Worm (Caenorhabditis elegans) whole organism, mixed stage, embryonic: ENCODE data around the gene C07A9.9.

Experiments
- M03D4.4 ChIP-seq: sonication (generic microtip); optimal IDR thresholded peaks from 2 replicates; lab custom pipeline; 2017; ENCODE audit warnings: mild to moderate bottlenecking, missing genetic modification characterization, missing compliant biosample characterization
- bed-3 ChIP-seq: fragments of 200-800 bp; sonication (Bioruptor generic); optimal IDR thresholded peaks from 3 replicates; lab custom pipeline; 2018; ENCODE audit warnings: mild to moderate bottlenecking, missing genetic modification characterization, moderate library complexity, missing compliant biosample characterization
- blmp-1 ChIP-seq: fragments of 150-350 bp; optimal IDR thresholded peaks from 2 replicates; lab custom pipeline; 2014; ENCODE audit warnings: missing biosample characterization, missing genetic modification characterization
- ceh-39 ChIP-seq: fragments of 150-350 bp; optimal IDR thresholded peaks from 2 replicates; lab custom pipeline; 2014; ENCODE audit warnings: missing biosample characterization, missing genetic modification characterization
- ceh-43 ChIP-seq: fragments of 200-800 bp; sonication (Bioruptor generic); optimal IDR thresholded peaks from 2 replicates; lab custom pipeline; 2018; ENCODE audit warnings: mild to moderate bottlenecking, missing genetic modification characterization, moderate library complexity, missing compliant biosample characterization
- ceh-83 ChIP-seq: fragments of 200-800 bp; sonication (Bioruptor generic); optimal IDR thresholded peaks from 2 replicates; lab custom pipeline; 2018; ENCODE audit warnings: mild to moderate bottlenecking, missing genetic modification characterization, missing compliant biosample characterization
- ces-1 ChIP-seq: fragments of 150-350 bp; optimal IDR thresholded peaks from 2 replicates; lab custom pipeline; 2014; ENCODE audit warnings: missing biosample characterization, missing genetic modification reagents, missing genetic modification characterization
- drap-1 ChIP-seq: fragments of 200-800 bp; sonication (Bioruptor generic); optimal IDR thresholded peaks from 3 replicates; lab custom pipeline; 2018; ENCODE audit warnings: mild to moderate bottlenecking, missing genetic modification characterization, missing compliant biosample characterization
- elt-1 ChIP-seq: sonication (generic microtip); optimal IDR thresholded peaks from 2 replicates; lab custom pipeline; 2017; ENCODE audit warnings: missing genetic modification characterization, mild to moderate bottlenecking, missing compliant biosample characterization, antibody characterized with exemption, moderate library complexity, borderline replicate concordance; ENCODE audit not compliant: insufficient read depth
- elt-3 ChIP-seq: fragments of 150-350 bp; optimal IDR thresholded peaks from 2 replicates; lab custom pipeline; 2014; ENCODE audit warnings: missing biosample characterization, missing genetic modification characterization
- flh-1 ChIP-seq: fragments of 200-800 bp; sonication (Bioruptor generic); optimal IDR thresholded peaks from 2 replicates; lab custom pipeline; 2018; ENCODE audit warnings: mild to moderate bottlenecking, missing genetic modification characterization, moderate library complexity, missing compliant biosample characterization
- ham-2 ChIP-seq: fragments of 200-800 bp; sonication (Bioruptor generic); optimal IDR thresholded peaks from 2 replicates; lab custom pipeline; 2018; ENCODE audit warnings: mild to moderate bottlenecking, missing genetic modification characterization, missing compliant biosample characterization
- hlh-1 ChIP-seq: fragments of 150-350 bp; optimal IDR thresholded peaks from 2 replicates; lab custom pipeline; 2014; ENCODE audit warnings: missing biosample characterization, missing genetic modification reagents, missing genetic modification characterization
- lin-32 ChIP-seq: fragments of 200-800 bp; sonication (Bioruptor generic); optimal IDR thresholded peaks from 2 replicates; lab custom pipeline; 2018; ENCODE audit warnings: mild to moderate bottlenecking, missing genetic modification characterization, missing compliant biosample characterization
- lsy-2 ChIP-seq: fragments of 150-350 bp; optimal IDR thresholded peaks from 2 replicates; lab custom pipeline; 2014; ENCODE audit warnings: missing biosample characterization, missing genetic modification characterization
- mab-5 ChIP-seq: fragments of 150-350 bp; optimal IDR thresholded peaks from 2 replicates; lab custom pipeline; 2014; ENCODE audit warnings: missing biosample characterization, missing genetic modification characterization
- mep-1 ChIP-seq: fragments of 150-350 bp; optimal IDR thresholded peaks from 2 replicates; lab custom pipeline; 2017; ENCODE audit warnings: missing biosample characterization, missing genetic modification reagents, missing genetic modification characterization, inconsistent platforms
- mls-2 ChIP-seq: sonication (generic microtip); optimal IDR thresholded peaks from 2 replicates; lab custom pipeline; 2016; ENCODE audit warnings: mild to moderate bottlenecking, missing genetic modification characterization, moderate library complexity, missing compliant biosample characterization
- nhr-2 ChIP-seq: fragments of 150-350 bp; optimal IDR thresholded peaks from 2 replicates; lab custom pipeline; 2014; ENCODE audit warnings: missing biosample characterization, missing genetic modification characterization
- nhr-237 ChIP-seq: fragments of 150-350 bp; optimal IDR thresholded peaks from 2 replicates; lab custom pipeline; 2014; ENCODE audit warnings: missing biosample characterization, missing genetic modification characterization
- nhr-28 ChIP-seq: fragments of 150-350 bp; optimal IDR thresholded peaks from 2 replicates; lab custom pipeline; 2014; ENCODE audit warnings: missing biosample characterization, missing genetic modification characterization
- nhr-76 ChIP-seq: sonication (generic microtip); optimal IDR thresholded peaks from 2 replicates; lab custom pipeline; 2017; ENCODE audit warnings: missing biosample characterization, missing genetic modification characterization
- pha-4 ChIP-seq: fragments of 150-350 bp; optimal IDR thresholded peaks from 2 replicates; lab custom pipeline; 2018; ENCODE audit warnings: missing biosample characterization, missing genetic modification reagents, missing genetic modification characterization
- sem-2 ChIP-seq: fragments of 200-800 bp; sonication (Bioruptor generic); optimal IDR thresholded peaks from 2 replicates; lab custom pipeline; 2018; ENCODE audit warnings: mild to moderate bottlenecking, missing genetic modification characterization, missing compliant biosample characterization
- sptf-1 ChIP-seq: sonication (generic microtip); optimal IDR thresholded peaks from 2 replicates; lab custom pipeline; 2017; ENCODE audit warnings: mild to moderate bottlenecking, missing genetic modification characterization, moderate library complexity, missing compliant biosample characterization
- tbx-8 ChIP-seq: fragments of 200-800 bp; sonication (Bioruptor generic); optimal IDR thresholded peaks from 2 replicates; lab custom pipeline; 2018; ENCODE audit warnings: mild to moderate bottlenecking, missing genetic modification characterization, moderate library complexity, missing compliant biosample characterization
- unc-120 ChIP-seq: sonication (generic microtip); optimal IDR thresholded peaks from 2 replicates; lab custom pipeline; 2017; ENCODE audit warnings: missing genetic modification characterization, missing compliant biosample characterization; ENCODE audit not compliant: poor library complexity, severe bottlenecking
- unc-62 ChIP-seq: fragments of 150-350 bp; optimal IDR thresholded peaks from 2 replicates; lab custom pipeline; 2014; ENCODE audit warnings: missing biosample characterization, missing genetic modification reagents, missing genetic modification characterization
- zip-8 ChIP-seq: fragments of 150-350 bp; optimal IDR thresholded peaks from 2 replicates; lab custom pipeline; 2014; ENCODE audit warnings: missing biosample characterization, missing genetic modification characterization
- ztf-11 ChIP-seq: fragments of 150-350 bp; optimal IDR thresholded peaks from 2 replicates; lab custom pipeline; 2014; ENCODE audit warnings: missing biosample characterization, missing genetic modification characterization

C07A9.9 gene

DNA sequence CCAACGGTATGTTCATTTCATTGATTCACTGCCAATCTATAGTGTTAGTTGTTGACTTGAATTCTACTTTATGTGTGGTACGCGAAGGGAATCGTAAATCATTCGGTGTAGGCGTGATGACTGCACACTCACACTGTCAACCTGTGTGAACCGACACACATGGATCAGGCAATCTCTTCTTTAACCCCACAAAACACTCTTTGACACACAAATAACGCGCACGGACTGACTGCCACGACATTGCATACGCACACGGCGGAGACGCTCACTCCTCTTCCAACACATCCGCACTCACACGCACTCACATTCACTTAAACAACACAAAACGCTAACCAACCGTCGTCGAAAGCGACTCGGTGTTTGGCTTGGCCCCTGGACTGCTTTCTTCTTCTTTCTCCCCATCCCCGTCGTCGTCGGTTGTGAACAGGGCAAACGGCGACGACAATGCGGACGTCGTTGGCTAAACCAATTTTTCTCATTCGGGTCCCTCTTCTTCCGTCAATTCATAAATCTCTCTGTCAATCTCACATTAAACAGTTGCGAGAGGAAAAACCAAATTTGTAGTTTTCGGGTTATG is 32.8 kb upstream of the C07A9.9 start:
- peak; percentile 68 for TF ChIP-seq nhr-2 (tag; lab: Kevin White, UChicago)
- TF ChIP-seq ham-2 (GFP tag; lab: Kevin White, UChicago), result peak; percentile 11
- no peak for TF ChIP-seq sem-2 (GFP tag; lab: Kevin White, UChicago)
- TF ChIP-seq mab-5 (tag; lab: Kevin White, UChicago), result no peak
- peak; percentile 7 for TF ChIP-seq drap-1 (GFP tag; lab: Kevin White, UChicago)
- TF ChIP-seq ces-1 (GFP tag; lab: Kevin White, UChicago), result peak; percentile 47
- TF ChIP-seq ceh-83 (GFP tag; lab: Kevin White, UChicago), result no peak
- TF ChIP-seq unc-62, result peak; percentile 59
- TF ChIP-seq, all 35 proteins: peak for 5

DNA sequence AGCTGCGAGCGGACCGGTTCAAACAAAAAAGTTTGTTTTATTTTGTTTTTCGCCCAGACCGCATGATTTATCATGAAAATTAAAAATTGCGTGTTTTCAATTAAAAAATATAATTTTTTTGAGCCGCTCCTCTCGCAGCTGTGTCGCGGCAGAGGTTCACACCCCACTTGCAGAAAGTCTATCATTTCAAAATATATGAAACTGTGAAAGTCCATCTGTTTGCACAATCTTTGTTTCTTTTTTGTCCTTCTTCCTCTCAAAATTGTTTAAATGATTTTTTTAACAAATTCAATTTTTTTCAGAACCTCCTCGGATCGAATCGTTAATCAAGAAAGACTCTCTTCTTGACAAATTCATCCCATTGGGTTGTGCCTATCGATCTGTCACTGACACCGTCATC is 32.1 kb upstream of the C07A9.9 start, which contains the start of gene tlk-1:
tlk-1 (plus strand) TSS at position 301 of the 400 bp plus-strand sequence.
- TF ChIP-seq pha-4 (tag; lab: Kevin White, UChicago), result no peak
- TF ChIP-seq mls-2 (tag; lab: Kevin White, UChicago), result no peak
- no peak for TF ChIP-seq lsy-2 (tag; lab: Kevin White, UChicago)
- TF ChIP-seq drap-1 (GFP tag; lab: Kevin White, UChicago), result no peak
- no peak for TF ChIP-seq elt-3 (tag; lab: Kevin White, UChicago)
- TF ChIP-seq zip-8, result no peak
- TF ChIP-seq nhr-28 (tag; lab: Kevin White, UChicago), result no peak
- TF ChIP-seq mab-5 (tag; lab: Kevin White, UChicago), result no peak
- no peak for TF ChIP-seq unc-120
- TF ChIP-seq elt-1, result no peak
- no peak for TF ChIP-seq tbx-8 (GFP tag; lab: Kevin White, UChicago)
- TF ChIP-seq hlh-1 (tag; lab: Kevin White, UChicago), result no peak
- TF ChIP-seq ceh-43 (GFP tag; lab: Kevin White, UChicago), result no peak
- no peak for TF ChIP-seq nhr-2 (tag; lab: Kevin White, UChicago)
- TF ChIP-seq sem-2 (GFP tag; lab: Kevin White, UChicago), result no peak
- no peak for TF ChIP-seq nhr-76 (tag; lab: Kevin White, UChicago)
- no peak for TF ChIP-seq unc-62
- no peak for TF ChIP-seq ham-2 (GFP tag; lab: Kevin White, UChicago)
- TF ChIP-seq, all 35 proteins: peak for 0

DNA sequence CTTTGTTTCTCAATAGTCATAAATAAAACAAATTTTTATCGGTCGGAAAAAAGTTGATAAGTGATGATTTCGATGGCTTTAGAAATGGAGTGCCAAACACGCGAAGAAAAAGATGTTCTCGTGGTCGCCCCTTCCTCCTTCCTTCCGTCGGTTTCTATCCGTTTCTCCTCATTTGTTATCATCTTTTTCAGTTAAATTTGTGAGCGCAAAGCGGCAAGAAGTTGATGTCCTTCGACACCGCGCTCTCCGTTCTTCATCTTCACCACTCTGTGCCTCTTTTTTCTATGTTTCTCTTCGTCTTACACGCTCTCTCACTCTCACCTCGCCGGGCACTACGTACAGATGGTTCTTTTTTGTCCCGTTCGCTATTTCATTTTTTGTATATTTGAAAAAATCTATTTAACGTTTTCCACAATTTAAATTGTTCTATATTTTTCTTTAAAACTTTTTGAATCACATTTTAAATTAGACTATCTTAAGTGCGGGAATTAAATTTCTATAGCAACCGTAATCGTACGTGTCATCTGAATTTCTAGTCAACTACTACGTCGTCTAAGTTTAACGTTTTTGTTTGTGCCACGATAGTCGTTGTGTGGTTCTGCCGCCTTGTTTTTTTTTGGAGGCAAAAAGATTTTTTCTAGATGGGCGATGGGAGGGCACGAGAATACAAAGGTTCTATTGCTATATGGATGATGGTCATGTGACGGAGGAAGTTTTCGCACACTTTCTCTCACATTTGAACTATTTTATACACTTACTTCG is 31.4 kb upstream of the C07A9.9 start:
- TF ChIP-seq ces-1 (GFP tag; lab: Kevin White, UChicago) (peak; percentile 22), unc-62 (peak; percentile 4), sptf-1 (no peak), ceh-83 (GFP tag; lab: Kevin White, UChicago) (no peak), lin-32 (GFP tag; lab: Kevin White, UChicago) (no peak)

ce11 chrIII:9697886-9698285 is 30.4 kb upstream of the C07A9.9 start:
- no peak for TF ChIP-seq zip-8
- no peak for TF ChIP-seq ztf-11
- no peak for TF ChIP-seq bed-3 (GFP tag; lab: Kevin White, UChicago)
- TF ChIP-seq blmp-1 (tag; lab: Kevin White, UChicago), result no peak
- TF ChIP-seq lsy-2 (tag; lab: Kevin White, UChicago), result no peak
- no peak for TF ChIP-seq mls-2 (tag; lab: Kevin White, UChicago)
- TF ChIP-seq M03D4.4 (tag; lab: Kevin White, UChicago), result no peak
- no peak for TF ChIP-seq hlh-1 (tag; lab: Kevin White, UChicago)

- TF ChIP-seq nhr-237 (tag; lab: Kevin White, UChicago) (no peak), ham-2 (GFP tag; lab: Kevin White, UChicago) (peak; percentile 67), flh-1 (GFP tag; lab: Kevin White, UChicago) (no peak), ceh-39 (tag; lab: Kevin White, UChicago) (no peak), mab-5 (tag; lab: Kevin White, UChicago) (no peak), mep-1 (tag; lab: Kevin White, UChicago) (no peak), unc-120 (peak; percentile 62), mls-2 (tag; lab: Kevin White, UChicago) (no peak)
Observed at ce11 chrIII:9697323-9697722, 29.9 kb upstream of the C07A9.9 start.
